Fruit fly (Drosophila melanogaster) whole organism, embryonic: ENCODE results near the gene bark.
A peak's percentile ranks its signal among the peaks of the same experiment; 100 is the strongest.

Experiments
- Adf1 ChIP-seq: fragments of 200-800 bp; sonication (Bioruptor generic); IDR thresholded peaks from 2 replicates; pipeline ENCODE4 v1.3.6; 2022; ENCODE audit warnings: missing biosample characterization, missing genetic modification characterization
- Atf3 ChIP-seq: fragments of 200-800 bp; sonication (Bioruptor generic); optimal IDR thresholded peaks from 3 replicates; lab custom pipeline; 2016; ENCODE audit warnings: missing biosample characterization, missing genetic modification characterization
- Bteb2 ChIP-seq: fragments of 200-800 bp; sonication (Bioruptor generic); optimal IDR thresholded peaks from 2 replicates; lab custom pipeline; 2016; ENCODE audit warnings: missing biosample characterization, missing genetic modification characterization
- CG10543 ChIP-seq: fragments of 200-800 bp; sonication (Bioruptor generic); optimal IDR thresholded peaks from 3 replicates; lab custom pipeline; 2017; ENCODE audit warnings: missing biosample characterization, mild to moderate bottlenecking, missing genetic modification characterization, moderate library complexity
- CG11504 ChIP-seq: fragments of 200-800 bp; sonication (Bioruptor generic); optimal IDR thresholded peaks from 3 replicates; lab custom pipeline; 2019; ENCODE audit warnings: missing biosample characterization, mild to moderate bottlenecking, missing genetic modification characterization, moderate library complexity
- CG11723 ChIP-seq: fragments of 200-800 bp; sonication (Bioruptor generic); optimal IDR thresholded peaks from 2 replicates; lab custom pipeline; 2017; ENCODE audit warnings: missing biosample characterization, mild to moderate bottlenecking, missing genetic modification characterization
- CG14050 ChIP-seq: fragments of 200-800 bp; sonication (Bioruptor generic); IDR thresholded peaks from 3 replicates; pipeline ENCODE4 v1.3.6; 2022; ENCODE audit warnings: missing biosample characterization, missing genetic modification characterization
- CG2875 ChIP-seq: fragments of 200-800 bp; sonication (Bioruptor generic); optimal IDR thresholded peaks from 2 replicates; lab custom pipeline; 2017; ENCODE audit warnings: missing biosample characterization, mild to moderate bottlenecking, missing genetic modification characterization, missing genetic modification reagents
- CG2889 ChIP-seq: fragments of 200-800 bp; sonication (Bioruptor generic); IDR thresholded peaks from 3 replicates; pipeline ENCODE4 v1.3.6; 2022; ENCODE audit warnings: missing biosample characterization, missing genetic modification characterization
- CG3163 ChIP-seq: fragments of 200-800 bp; sonication (Bioruptor generic); optimal IDR thresholded peaks from 3 replicates; lab custom pipeline; 2016; ENCODE audit warnings: missing biosample characterization, missing genetic modification characterization
- CG4282 ChIP-seq: fragments of 200-800 bp; sonication (Bioruptor generic); optimal IDR thresholded peaks from 2 replicates; lab custom pipeline; 2016; ENCODE audit warnings: missing biosample characterization, missing genetic modification characterization
- CG4404 ChIP-seq: fragments of 200-800 bp; sonication (Bioruptor generic); IDR thresholded peaks from 2 replicates; pipeline ENCODE4 v1.3.6; 2022; ENCODE audit warnings: missing biosample characterization, missing genetic modification characterization
- CG6765 ChIP-seq: fragments of 200-800 bp; sonication (Bioruptor generic); optimal IDR thresholded peaks from 3 replicates; lab custom pipeline; 2017; ENCODE audit warnings: missing biosample characterization, mild to moderate bottlenecking, missing genetic modification characterization
- CG7357 ChIP-seq: fragments of 200-800 bp; sonication (Bioruptor generic); IDR thresholded peaks from 3 replicates; pipeline ENCODE4 v1.3.6; 2022; ENCODE audit warnings: missing biosample characterization, missing genetic modification characterization
- CG7928 ChIP-seq: fragments of 200-800 bp; sonication (Bioruptor generic); optimal IDR thresholded peaks from 2 replicates; lab custom pipeline; 2017; ENCODE audit warnings: missing biosample characterization, mild to moderate bottlenecking, missing genetic modification characterization
- CG8944 ChIP-seq: fragments of 200-800 bp; sonication (Bioruptor generic); optimal IDR thresholded peaks from 3 replicates; lab custom pipeline; 2016; ENCODE audit warnings: missing biosample characterization, missing genetic modification characterization
- CG9932 ChIP-seq: fragments of 200-800 bp; sonication (Bioruptor generic); IDR thresholded peaks from 2 replicates; pipeline ENCODE4 v1.3.6; 2022; ENCODE audit warnings: missing biosample characterization, missing genetic modification characterization
- Dip2 ChIP-seq: fragments of 200-800 bp; sonication (Bioruptor generic); IDR thresholded peaks from 2 replicates; pipeline ENCODE4 v1.3.6; 2022; ENCODE audit warnings: missing biosample characterization, missing genetic modification characterization
- Dip3 ChIP-seq: fragments of 200-800 bp; sonication (Bioruptor generic); optimal IDR thresholded peaks from 3 replicates; lab custom pipeline; 2016; ENCODE audit warnings: missing biosample characterization, missing genetic modification characterization
- Gsc ChIP-seq: fragments of 200-800 bp; sonication (Bioruptor generic); IDR thresholded peaks from 2 replicates; pipeline ENCODE4 v1.3.6; 2022; ENCODE audit warnings: missing biosample characterization, missing genetic modification characterization
- Hr39 ChIP-seq: fragments of >200 bp; optimal IDR thresholded peaks from 2 replicates; lab custom pipeline; 2017
- Kr ChIP-seq: fragments of 200-800 bp; sonication (Bioruptor generic); optimal IDR thresholded peaks from 2 replicates; lab custom pipeline; 2017; ENCODE audit warnings: missing biosample characterization, mild to moderate bottlenecking, missing genetic modification characterization
- Lim3 ChIP-seq: fragments of 200-800 bp; sonication (Bioruptor generic); IDR thresholded peaks from 2 replicates; pipeline ENCODE4 v1.3.6; 2022; ENCODE audit warnings: missing biosample characterization, missing genetic modification characterization
- MBD-R2 ChIP-seq: fragments of 200-800 bp; sonication (Bioruptor generic); IDR thresholded peaks from 2 replicates; pipeline ENCODE4 v1.3.6; 2022; ENCODE audit warnings: missing biosample characterization, missing genetic modification characterization
- Meics ChIP-seq: fragments of 200-800 bp; sonication (Bioruptor generic); optimal IDR thresholded peaks from 2 replicates; lab custom pipeline; 2017; ENCODE audit warnings: missing biosample characterization, mild to moderate bottlenecking, missing genetic modification characterization
- Ptx1 ChIP-seq: fragments of 200-800 bp; sonication (Bioruptor generic); IDR thresholded peaks from 2 replicates; pipeline ENCODE4 v1.3.6; 2022; ENCODE audit warnings: missing biosample characterization, missing genetic modification characterization
- Scr ChIP-seq: fragments of 200-800 bp; sonication (Bioruptor generic); IDR thresholded peaks from 2 replicates; pipeline ENCODE4 v1.3.6; 2022; ENCODE audit warnings: missing biosample characterization, missing genetic modification characterization; ENCODE audit not compliant: partially characterized antibody
- Usf ChIP-seq: fragments of 200-800 bp; sonication (Bioruptor generic); optimal IDR thresholded peaks from 2 replicates; lab custom pipeline; 2017; ENCODE audit warnings: missing genotype, missing biosample characterization, missing genetic modification characterization
- Xbp1 ChIP-seq: fragments of 200-800 bp; sonication (Bioruptor generic); optimal IDR thresholded peaks from 3 replicates; lab custom pipeline; 2016; ENCODE audit warnings: missing biosample characterization, mild to moderate bottlenecking, missing genetic modification characterization
- Xrp1 ChIP-seq: fragments of 200-800 bp; sonication (Bioruptor generic); IDR thresholded peaks from 2 replicates; pipeline ENCODE4 v1.3.6; 2022; ENCODE audit warnings: missing biosample characterization, missing genetic modification characterization
- ap ChIP-seq: fragments of 200-800 bp; sonication (Bioruptor generic); IDR thresholded peaks from 2 replicates; pipeline ENCODE4 v1.3.6; 2022; ENCODE audit warnings: missing biosample characterization, missing genetic modification characterization
- br ChIP-seq: fragments of >200 bp; optimal IDR thresholded peaks from 2 replicates; lab custom pipeline; 2017
- ci ChIP-seq: fragments of 200-800 bp; sonication (Bioruptor generic); IDR thresholded peaks from 3 replicates; pipeline ENCODE4 v1.3.6; 2022; ENCODE audit warnings: missing biosample characterization, missing genetic modification characterization
- corto ChIP-seq: fragments of 200-800 bp; sonication (Bioruptor generic); optimal IDR thresholded peaks from 2 replicates; lab custom pipeline; 2016; ENCODE audit warnings: missing biosample characterization, mild to moderate bottlenecking, missing genetic modification characterization, moderate library complexity
- dm ChIP-seq: fragments of 200-800 bp; sonication (Bioruptor generic); optimal IDR thresholded peaks from 3 replicates; lab custom pipeline; 2016; ENCODE audit warnings: missing biosample characterization, missing genetic modification characterization
- ems ChIP-seq: fragments of 200-800 bp; sonication (Bioruptor generic); optimal IDR thresholded peaks from 3 replicates; lab custom pipeline; 2016; ENCODE audit warnings: missing biosample characterization, missing genetic modification characterization
- esg ChIP-seq: fragments of 200-800 bp; sonication (Bioruptor generic); conservative IDR thresholded peaks from 2 replicates; pipeline ENCODE4 v1.3.6; 2022; ENCODE audit warnings: missing biosample characterization, missing genetic modification characterization
- fd3F ChIP-seq: fragments of 200-800 bp; sonication (Bioruptor generic); optimal IDR thresholded peaks from 2 replicates; lab custom pipeline; 2018; ENCODE audit warnings: missing biosample characterization, mild to moderate bottlenecking, missing genetic modification characterization, moderate library complexity
- fd64A ChIP-seq: fragments of 200-800 bp; sonication (Bioruptor generic); optimal IDR thresholded peaks from 3 replicates; lab custom pipeline; 2018; ENCODE audit warnings: missing biosample characterization, mild to moderate bottlenecking, missing genetic modification characterization
- fu2 ChIP-seq: fragments of 200-800 bp; sonication (Bioruptor generic); optimal IDR thresholded peaks from 2 replicates; lab custom pipeline; 2016; ENCODE audit warnings: missing biosample characterization, missing genetic modification characterization
- gce ChIP-seq: fragments of 200-800 bp; sonication (Bioruptor generic); IDR thresholded peaks from 3 replicates; pipeline ENCODE4 v1.3.6; 2022; ENCODE audit warnings: missing biosample characterization, missing genetic modification characterization
- insv ChIP-seq, 2 experiments: fragments of 200-800 bp; sonication (Bioruptor generic); optimal IDR thresholded peaks; 3 replicates each; lab custom pipeline; 2016 to 2018; ENCODE audit warnings: missing biosample characterization in 2 of 2, missing genetic modification characterization in 2 of 2
- lov ChIP-seq, 2 experiments: fragments of 200-800 bp in 1 of 2; fragments of >200 bp in 1 of 2; sonication (Bioruptor generic) in 1 of 2; IDR thresholded peaks in 1 of 2; optimal IDR thresholded peaks in 1 of 2; 2 replicates in 1 of 2; 3 replicates in 1 of 2; pipeline versions ENCODE4 v1.3.6 to Lab custom; 2017 to 2022; ENCODE audit warnings: missing biosample characterization in 1 of 2, missing genetic modification characterization in 1 of 2
- nerfin-2 ChIP-seq: fragments of 200-800 bp; sonication (Bioruptor generic); IDR thresholded peaks from 2 replicates; pipeline ENCODE4 v1.3.6; 2022; ENCODE audit warnings: missing biosample characterization, missing genetic modification characterization; ENCODE audit not compliant: partially characterized antibody
- oc ChIP-seq: fragments of 200-800 bp; sonication (Bioruptor generic); optimal IDR thresholded peaks from 2 replicates; lab custom pipeline; 2018; ENCODE audit warnings: missing biosample characterization, mild to moderate bottlenecking, missing genetic modification characterization, moderate library complexity
- ro ChIP-seq: fragments of 200-800 bp; sonication (Bioruptor generic); IDR thresholded peaks from 2 replicates; pipeline ENCODE4 v1.3.6; 2022; ENCODE audit warnings: missing biosample characterization, missing genetic modification characterization
- scrt ChIP-seq: fragments of 200-800 bp; sonication (Bioruptor generic); optimal IDR thresholded peaks from 2 replicates; lab custom pipeline; 2018; ENCODE audit warnings: missing biosample characterization, mild to moderate bottlenecking, missing genetic modification characterization, moderate library complexity
- stwl ChIP-seq: fragments of 200-800 bp; sonication (Bioruptor generic); optimal IDR thresholded peaks from 3 replicates; lab custom pipeline; 2018; ENCODE audit warnings: missing biosample characterization, mild to moderate bottlenecking, missing genetic modification characterization, moderate library complexity
- toy ChIP-seq: fragments of 200-800 bp; sonication (Bioruptor generic); IDR thresholded peaks from 2 replicates; pipeline ENCODE4 v1.3.6; 2022; ENCODE audit warnings: missing biosample characterization, missing genetic modification characterization
- ttk ChIP-seq: fragments of 200-800 bp; sonication (Bioruptor generic); IDR thresholded peaks from 2 replicates; pipeline ENCODE4 v2.1.2; 2022; ENCODE audit warnings: missing biosample characterization, missing genetic modification characterization

Gene bark

dm6 chr2L:3805274-3806196 lies 18.6 kb downstream of the bark start (continued):
- no peak for TF ChIP-seq lov (optimal IDR thresholded peaks at IDR 0.05; lab: Kevin White, UChicago)
- TF ChIP-seq lov (GFP tag; IDR thresholded peaks at IDR 0.05; lab: Robert Waterston, UW) = 0 out of 3 replicates have a peak, but pooled peaks have one; percentile 54
- peak; percentile 78 for TF ChIP-seq CG11504
- no peak for TF ChIP-seq Bteb2 (GFP tag; lab: Kevin White, UChicago)
- TF ChIP-seq Ptx1 (GFP tag; lab: Robert Waterston, UW) = no peak
- TF ChIP-seq Xrp1 = peak; percentile 21; the same call in 1 of the 2 replicates
- TF ChIP-seq Kr (GFP tag; lab: Kevin White, UChicago) = no peak
- peak; percentile 26; the same call in 1 of the 2 replicates for TF ChIP-seq ap (GFP tag; lab: Robert Waterston, UW)
- peak; percentile 32; the same call in 1 of the 2 replicates for TF ChIP-seq MBD-R2
- no peak for TF ChIP-seq Scr (GFP tag; lab: Robert Waterston, UW)
- no peak for TF ChIP-seq CG4404
- TF ChIP-seq CG8944 (GFP tag; lab: Kevin White, UChicago) = no peak
- no peak for TF ChIP-seq Lim3 (GFP tag; lab: Robert Waterston, UW)
- TF ChIP-seq Gsc (GFP tag; lab: Robert Waterston, UW) = no peak
- TF ChIP-seq CG2889 = no peak
- TF ChIP-seq Dip2 (GFP tag; lab: Robert Waterston, UW) = no peak
- TF ChIP-seq insv (GFP tag; optimal IDR thresholded peaks at IDR 0.05; lab: Kevin White, UChicago) = no peak
- no peak for TF ChIP-seq corto
- no peak for TF ChIP-seq CG7928
- no peak; the same call in 1 of the 2 replicates for TF ChIP-seq ttk (GFP tag; lab: Robert Waterston, UW)
- TF ChIP-seq fd3F = no peak
- TF ChIP-seq esg (GFP tag; lab: Robert Waterston, UW) = no peak; the same call in 1 of the 2 replicates
- TF ChIP-seq fu2 = no peak
- TF ChIP-seq Meics = peak; percentile 19
- no peak for TF ChIP-seq br (lab: Kevin White, UChicago)
- TF ChIP-seq ro (GFP tag; lab: Robert Waterston, UW) = no peak
- no peak for TF ChIP-seq Atf3 (GFP tag; lab: Kevin White, UChicago)
- no peak for TF ChIP-seq CG2875
- no peak for TF ChIP-seq CG7357 (GFP tag; lab: Robert Waterston, UW)
- TF ChIP-seq oc (tag; lab: Kevin White, UChicago) = no peak
- no peak for TF ChIP-seq ems (GFP tag; lab: Kevin White, UChicago)
- TF ChIP-seq CG6765 (GFP tag; lab: Kevin White, UChicago) = no peak
- no peak for TF ChIP-seq stwl (tag; lab: Kevin White, UChicago)
- TF ChIP-seq Usf = no peak
- no peak for TF ChIP-seq CG9932 (GFP tag; lab: Robert Waterston, UW)
- no peak for TF ChIP-seq CG3163 (GFP tag; lab: Kevin White, UChicago)
- peak; percentile 10 for TF ChIP-seq Xbp1
- TF ChIP-seq Hr39 = no peak
- no peak for TF ChIP-seq CG14050 (GFP tag; lab: Robert Waterston, UW)
- peak; percentile 24; the same call in 1 of the 2 replicates for TF ChIP-seq Adf1 (GFP tag; lab: Robert Waterston, UW)
- TF ChIP-seq CG10543 = no peak
- TF ChIP-seq ci (GFP tag; lab: Robert Waterston, UW) = peak; percentile 76
- TF ChIP-seq Dip3 (GFP tag; lab: Kevin White, UChicago) = peak; percentile 7
- TF ChIP-seq nerfin-2 (GFP tag; lab: Robert Waterston, UW) = no peak
- TF ChIP-seq CG11723 (GFP tag; lab: Kevin White, UChicago) = peak; percentile 19
- TF ChIP-seq fd64A (GFP tag; lab: Kevin White, UChicago) = no peak
- TF ChIP-seq gce (GFP tag; lab: Robert Waterston, UW) = 0 out of 3 replicates have a peak, but pooled peaks have one; percentile 14
- no peak for TF ChIP-seq CG4282 (GFP tag; lab: Kevin White, UChicago)
- TF ChIP-seq toy (GFP tag; lab: Robert Waterston, UW) = no peak
- TF ChIP-seq scrt = no peak
- no peak for TF ChIP-seq dm (GFP tag; lab: Kevin White, UChicago)
